Worm (Caenorhabditis elegans) whole organism, dauer: ENCODE measurements around the gene unc-103.

Experiments used
- unc-62 ChIP-seq: sonication (generic microtip); optimal IDR thresholded peaks from 2 replicates; lab custom pipeline; 2017; ENCODE audit warnings: missing biosample characterization, missing genetic modification reagents, missing genetic modification characterization

unc-103 gene

ce11 chrIII:4115085-4115484 is at the start of gene unc-103:
TSS of gene unc-103 (plus strand) at chrIII:4115385.
- no peak for TF ChIP-seq unc-62 (GFP tag; lab: Kevin White, UChicago)

ce11 chrIII:4066333-4066732 is 48.9 kb upstream of the unc-103 start, which contains the start of gene unc-79:
TSS of gene unc-79 (plus strand) at chrIII:4066633.
- TF ChIP-seq unc-62 (GFP tag; lab: Kevin White, UChicago): no peak

ce11 chrIII:4068120-4068519 is 47.1 kb upstream of the unc-103 start:
- TF ChIP-seq unc-62 (GFP tag; lab: Kevin White, UChicago): no peak

- no peak for TF ChIP-seq unc-62 (GFP tag; lab: Kevin White, UChicago)
Measured at ce11 chrIII:4070239-4070638, 44.9 kb upstream of the unc-103 start.

ce11 chrIII:4083429-4083828 is 31.8 kb upstream of the unc-103 start:
- TF ChIP-seq unc-62 (GFP tag; lab: Kevin White, UChicago): no peak

ce11 chrIII:4085657-4086056 is 29.5 kb upstream of the unc-103 start:
- TF ChIP-seq unc-62 (GFP tag; lab: Kevin White, UChicago): no peak

- no peak for TF ChIP-seq unc-62 (GFP tag; lab: Kevin White, UChicago)
Measured at ce11 chrIII:4086536-4086935, 28.6 kb upstream of the unc-103 start, which contains the start of gene kin-19. TSS of gene kin-19 (minus strand) at chrIII:4086636.

ce11 chrIII:4087064-4087463 is 28.1 kb upstream of the unc-103 start:
- no peak for TF ChIP-seq unc-62 (GFP tag; lab: Kevin White, UChicago)

ce11 chrIII:4087565-4087964 is 27.6 kb upstream of the unc-103 start:
- no peak for TF ChIP-seq unc-62 (GFP tag; lab: Kevin White, UChicago)

ce11 chrIII:4088338-4088918 is 26.8 kb upstream of the unc-103 start:
- no peak for TF ChIP-seq unc-62 (GFP tag; lab: Kevin White, UChicago)

ce11 chrIII:4090773-4091172 is 24.4 kb upstream of the unc-103 start, which contains the start of gene C03C10.2:
TSS of gene C03C10.2 (plus strand) at chrIII:4091073.
- no peak for TF ChIP-seq unc-62 (GFP tag; lab: Kevin White, UChicago)

ce11 chrIII:4092020-4092419 is 23.2 kb upstream of the unc-103 start, which contains the start of gene C03C10.5:
TSS of gene C03C10.5 (minus strand) at chrIII:4092120.
- TF ChIP-seq unc-62 (GFP tag; lab: Kevin White, UChicago): no peak

ce11 chrIII:4092962-4093361 is 22.2 kb upstream of the unc-103 start:
- TF ChIP-seq unc-62 (GFP tag; lab: Kevin White, UChicago): no peak

- TF ChIP-seq unc-62 (GFP tag; lab: Kevin White, UChicago): no peak
Measured at ce11 chrIII:4094681-4095080, 20.5 kb upstream of the unc-103 start, which contains the start of gene rnr-2. TSS of gene rnr-2 (minus strand) at chrIII:4094921.

ce11 chrIII:4095441-4096095 is 19.6 kb upstream of the unc-103 start, which contains the start of gene C03C10.7:
TSS of gene C03C10.7 (plus strand) at chrIII:4096045.
- no peak for TF ChIP-seq unc-62 (GFP tag; lab: Kevin White, UChicago)

ce11 chrIII:4096370-4096842 is 18.8 kb upstream of the unc-103 start:
- no peak for TF ChIP-seq unc-62 (GFP tag; lab: Kevin White, UChicago)
